Fruit fly (Drosophila melanogaster) whole organism, embryonic: ENCODE data around the gene Ctr1B.
A peak's percentile ranks its signal among the peaks of the same experiment; 100 is the strongest.

Experiments
- Atf3 ChIP-seq: fragments of 200-800 bp; sonication (Bioruptor generic); optimal IDR thresholded peaks from 3 replicates; lab custom pipeline; 2016; ENCODE audit warnings: missing biosample characterization, missing genetic modification characterization
- BtbVII ChIP-seq: fragments of 200-800 bp; sonication (Bioruptor generic); optimal IDR thresholded peaks from 3 replicates; lab custom pipeline; 2017; ENCODE audit warnings: missing biosample characterization, mild to moderate bottlenecking, missing genetic modification characterization
- CG10543 ChIP-seq: fragments of 200-800 bp; sonication (Bioruptor generic); optimal IDR thresholded peaks from 3 replicates; lab custom pipeline; 2017; ENCODE audit warnings: missing biosample characterization, mild to moderate bottlenecking, missing genetic modification characterization, moderate library complexity
- CG12769 ChIP-seq: fragments of 200-800 bp; sonication (Bioruptor generic); optimal IDR thresholded peaks from 2 replicates; lab custom pipeline; 2019; ENCODE audit warnings: missing biosample characterization, mild to moderate bottlenecking, missing genetic modification characterization, moderate library complexity
- CG13894 ChIP-seq: fragments of 200-800 bp; sonication (Bioruptor generic); optimal IDR thresholded peaks from 3 replicates; lab custom pipeline; 2018; ENCODE audit warnings: missing biosample characterization, mild to moderate bottlenecking, missing genetic modification characterization, moderate library complexity
- CG14965 ChIP-seq: fragments of 200-800 bp; sonication (Bioruptor generic); optimal IDR thresholded peaks from 2 replicates; lab custom pipeline; 2016; ENCODE audit warnings: missing biosample characterization, missing genetic modification characterization, borderline replicate concordance
- CG15269 ChIP-seq: fragments of 200-800 bp; sonication (Bioruptor generic); optimal IDR thresholded peaks from 2 replicates; lab custom pipeline; 2018; ENCODE audit warnings: missing biosample characterization, mild to moderate bottlenecking, missing genetic modification characterization, moderate library complexity
- CG1603 ChIP-seq: fragments of 200-800 bp; sonication (Bioruptor generic); optimal IDR thresholded peaks from 2 replicates; lab custom pipeline; 2019; ENCODE audit warnings: missing biosample characterization, mild to moderate bottlenecking, missing genetic modification characterization, moderate library complexity
- CG16863 ChIP-seq: fragments of 200-800 bp; sonication (Bioruptor generic); optimal IDR thresholded peaks from 3 replicates; lab custom pipeline; 2016; ENCODE audit warnings: missing biosample characterization, missing genetic modification characterization
- CG18476 ChIP-seq: fragments of 200-800 bp; sonication (Bioruptor generic); optimal IDR thresholded peaks from 2 replicates; lab custom pipeline; 2016; ENCODE audit warnings: missing biosample characterization, mild to moderate bottlenecking, missing genetic modification characterization
- CG32767 ChIP-seq: fragments of 200-800 bp; sonication (Bioruptor generic); IDR thresholded peaks from 2 replicates; pipeline ENCODE4 v1.3.6; 2022; ENCODE audit warnings: missing biosample characterization, missing genetic modification characterization
- CG34376 ChIP-seq: fragments of 200-800 bp; sonication (Bioruptor generic); optimal IDR thresholded peaks from 2 replicates; lab custom pipeline; 2018; ENCODE audit warnings: missing biosample characterization, mild to moderate bottlenecking, missing genetic modification characterization
- CG34422 ChIP-seq: fragments of 200-800 bp; sonication (Bioruptor generic); IDR thresholded peaks from 3 replicates; pipeline ENCODE4 v1.3.6; 2022; ENCODE audit warnings: missing biosample characterization, missing genetic modification characterization
- CG5180 ChIP-seq: fragments of 200-800 bp; sonication (Bioruptor generic); optimal IDR thresholded peaks from 3 replicates; lab custom pipeline; 2017; ENCODE audit warnings: missing biosample characterization, missing genetic modification characterization, mild to moderate bottlenecking, moderate library complexity, missing genetic modification reagents
- CG6272 ChIP-seq: fragments of 200-800 bp; sonication (Bioruptor generic); IDR thresholded peaks from 2 replicates; pipeline ENCODE4 v1.3.6; 2022; ENCODE audit warnings: missing biosample characterization, missing genetic modification characterization
- CG6813 ChIP-seq: fragments of 200-800 bp; sonication (Bioruptor generic); optimal IDR thresholded peaks from 2 replicates; lab custom pipeline; 2017; ENCODE audit warnings: missing biosample characterization, missing genetic modification characterization, mild to moderate bottlenecking, moderate library complexity, missing genetic modification reagents
- CG8290 ChIP-seq, 3 experiments: fragments of 200-800 bp; sonication (Bioruptor generic); optimal IDR thresholded peaks; 2 replicates each; lab custom pipeline; 2016 to 2019; ENCODE audit warnings: missing biosample characterization in 3 of 3, missing genetic modification characterization in 3 of 3, mild to moderate bottlenecking in 2 of 3, moderate library complexity in 1 of 3
- CG8924 ChIP-seq: fragments of 200-800 bp; optimal IDR thresholded peaks from 3 replicates; lab custom pipeline; 2019; ENCODE audit warnings: missing biosample characterization, mild to moderate bottlenecking, missing genetic modification characterization, moderate library complexity
- CrebB ChIP-seq: fragments of 200-800 bp; sonication (Bioruptor generic); optimal IDR thresholded peaks from 3 replicates; lab custom pipeline; 2018; ENCODE audit warnings: missing biosample characterization, mild to moderate bottlenecking, missing genetic modification characterization
- Deaf1 ChIP-seq: fragments of 200-800 bp; optimal IDR thresholded peaks from 3 replicates; lab custom pipeline; 2019; ENCODE audit warnings: missing biosample characterization, mild to moderate bottlenecking, missing genetic modification characterization, moderate library complexity
- Elba2 ChIP-seq: fragments of 200-800 bp; sonication (Bioruptor generic); optimal IDR thresholded peaks from 3 replicates; lab custom pipeline; 2016; ENCODE audit warnings: missing biosample characterization, missing genetic modification characterization
- Max ChIP-seq: fragments of 200-800 bp; sonication (Bioruptor generic); optimal IDR thresholded peaks from 2 replicates; lab custom pipeline; 2016; ENCODE audit warnings: missing biosample characterization, mild to moderate bottlenecking, missing genetic modification characterization
- Nf-YC ChIP-seq: fragments of 200-800 bp; optimal IDR thresholded peaks from 3 replicates; lab custom pipeline; 2019; ENCODE audit warnings: missing biosample characterization, mild to moderate bottlenecking, missing genetic modification characterization, moderate library complexity
- NfI ChIP-seq: fragments of 200-800 bp; sonication (Bioruptor generic); optimal IDR thresholded peaks from 3 replicates; lab custom pipeline; 2018; ENCODE audit warnings: missing biosample characterization, mild to moderate bottlenecking, missing genetic modification characterization, moderate library complexity
- Pdp1 ChIP-seq, 2 experiments: fragments of 200-800 bp; sonication (Bioruptor generic); optimal IDR thresholded peaks; 3 replicates each; lab custom pipeline; 2016; ENCODE audit warnings: missing biosample characterization in 2 of 2, missing genetic modification characterization in 2 of 2, mild to moderate bottlenecking in 1 of 2, moderate library complexity in 1 of 2
- Sox102F ChIP-seq: fragments of 200-800 bp; sonication (Bioruptor generic); optimal IDR thresholded peaks from 2 replicates; lab custom pipeline; 2018; ENCODE audit warnings: missing biosample characterization, mild to moderate bottlenecking, missing genetic modification characterization, moderate library complexity
- Stat92E ChIP-seq, 3 experiments: fragments of >200 bp in 2 of 3; fragments of 200-800 bp in 1 of 3; sonication (Bioruptor generic) in 1 of 3; optimal IDR thresholded peaks; 2 replicates each; lab custom pipeline; 2017 to 2019; ENCODE audit warnings: missing biosample characterization in 3 of 3, missing genetic modification characterization in 3 of 3, mild to moderate bottlenecking in 1 of 3, moderate library complexity in 1 of 3
- YL-1 ChIP-seq: fragments of 200-800 bp; sonication (Bioruptor generic); optimal IDR thresholded peaks from 3 replicates; lab custom pipeline; 2017; ENCODE audit warnings: missing biosample characterization, mild to moderate bottlenecking, missing genetic modification characterization
- bigmax ChIP-seq: fragments of 200-800 bp; sonication (Bioruptor generic); optimal IDR thresholded peaks from 2 replicates; lab custom pipeline; 2018; ENCODE audit warnings: missing biosample characterization, mild to moderate bottlenecking, missing genetic modification characterization
- cg ChIP-seq: fragments of 200-800 bp; sonication (Bioruptor generic); optimal IDR thresholded peaks from 3 replicates; lab custom pipeline; 2019; ENCODE audit warnings: missing biosample characterization, mild to moderate bottlenecking, missing genetic modification characterization, moderate library complexity
- chinmo ChIP-seq: fragments of 200-800 bp; sonication (Bioruptor generic); IDR thresholded peaks from 4 replicates; pipeline ENCODE4 v1.3.6; 2022; ENCODE audit warnings: missing biosample characterization, missing genetic modification characterization; ENCODE audit not compliant: partially characterized antibody
- ci ChIP-seq: fragments of 200-800 bp; sonication (Bioruptor generic); IDR thresholded peaks from 3 replicates; pipeline ENCODE4 v1.3.6; 2022; ENCODE audit warnings: missing biosample characterization, missing genetic modification characterization
- eve ChIP-seq, 2 experiments: fragments of >200 bp; optimal IDR thresholded peaks; 2 replicates each; lab custom pipeline; 2017; ENCODE audit warnings: missing biosample characterization in 2 of 2, missing genetic modification characterization in 2 of 2
- fd64A ChIP-seq: fragments of 200-800 bp; sonication (Bioruptor generic); optimal IDR thresholded peaks from 3 replicates; lab custom pipeline; 2018; ENCODE audit warnings: missing biosample characterization, mild to moderate bottlenecking, missing genetic modification characterization
- ftz-f1 ChIP-seq: fragments of 200-800 bp; sonication (Bioruptor generic); optimal IDR thresholded peaks from 2 replicates; lab custom pipeline; 2016; ENCODE audit warnings: missing biosample characterization, missing genetic modification characterization
- gcm ChIP-seq: fragments of 200-800 bp; sonication (Bioruptor generic); optimal IDR thresholded peaks from 2 replicates; lab custom pipeline; 2019; ENCODE audit warnings: missing biosample characterization, mild to moderate bottlenecking, missing genetic modification characterization, moderate library complexity
- insv ChIP-seq, 2 experiments: fragments of 200-800 bp; sonication (Bioruptor generic); optimal IDR thresholded peaks; 3 replicates each; lab custom pipeline; 2016 to 2018; ENCODE audit warnings: missing biosample characterization in 2 of 2, missing genetic modification characterization in 2 of 2
- kah ChIP-seq: fragments of 200-800 bp; sonication (Bioruptor generic); optimal IDR thresholded peaks from 2 replicates; lab custom pipeline; 2018; ENCODE audit warnings: missing biosample characterization, mild to moderate bottlenecking, missing genetic modification characterization
- kay ChIP-seq: fragments of 200-800 bp; sonication (Bioruptor generic); optimal IDR thresholded peaks from 2 replicates; lab custom pipeline; 2016; ENCODE audit warnings: missing biosample characterization, missing genetic modification characterization
- lab ChIP-seq: fragments of 200-800 bp; sonication (Bioruptor generic); optimal IDR thresholded peaks from 3 replicates; lab custom pipeline; 2017; ENCODE audit warnings: missing biosample characterization, missing genetic modification characterization, mild to moderate bottlenecking, moderate library complexity, missing genetic modification reagents
- mirr ChIP-seq: fragments of 200-800 bp; sonication (Bioruptor generic); optimal IDR thresholded peaks from 3 replicates; lab custom pipeline; 2018; ENCODE audit warnings: missing biosample characterization, mild to moderate bottlenecking, missing genetic modification characterization
- scrt ChIP-seq: fragments of 200-800 bp; sonication (Bioruptor generic); optimal IDR thresholded peaks from 2 replicates; lab custom pipeline; 2018; ENCODE audit warnings: missing biosample characterization, mild to moderate bottlenecking, missing genetic modification characterization, moderate library complexity
- sd ChIP-seq: fragments of 200-800 bp; sonication (Bioruptor generic); optimal IDR thresholded peaks from 3 replicates; lab custom pipeline; 2018; ENCODE audit warnings: missing biosample characterization, mild to moderate bottlenecking, missing genetic modification characterization, moderate library complexity
- shn ChIP-seq: fragments of 200-800 bp; sonication (Bioruptor generic); optimal IDR thresholded peaks from 3 replicates; lab custom pipeline; 2016; ENCODE audit warnings: missing biosample characterization, missing genetic modification characterization
- sr ChIP-seq: fragments of 200-800 bp; sonication (Bioruptor generic); IDR thresholded peaks from 3 replicates; pipeline ENCODE4 v1.3.6; 2022; ENCODE audit warnings: missing biosample characterization, missing genetic modification characterization
- twi ChIP-seq: fragments of 200-800 bp; optimal IDR thresholded peaks from 2 replicates; lab custom pipeline; 2019; ENCODE audit warnings: missing biosample characterization, mild to moderate bottlenecking, missing genetic modification characterization, moderate library complexity
- vvl ChIP-seq: fragments of 200-800 bp; sonication (Bioruptor generic); IDR thresholded peaks from 2 replicates; pipeline ENCODE4 v1.3.6; 2022; ENCODE audit warnings: missing biosample characterization, missing genetic modification characterization

Ctr1B gene

dm6 chr3R:8357372-8357992 is 40.1 kb downstream of the Ctr1B start (continued):
- TF ChIP-seq Pdp1 (GFP tag; optimal IDR thresholded peaks at IDR 0.05; lab: Kevin White, UChicago) (peak in 1 of 2 experiments; percentile 73), CG12769 (tag; lab: Kevin White, UChicago) (peak; percentile 40), CG10543 (GFP tag; lab: Kevin White, UChicago) (peak; percentile 71), CG32767 (peak; percentile 77; the same call in 1 of the 2 replicates), twi (tag; lab: Kevin White, UChicago) (peak; percentile 72), fd64A (GFP tag; lab: Kevin White, UChicago) (peak; percentile 41), sr (GFP tag; lab: Robert Waterston, UW) (peak; percentile 89), CG15269 (tag; lab: Kevin White, UChicago) (no peak), chinmo (GFP tag; lab: Robert Waterston, UW) (peak; percentile 85; the same call in 2 of the 4 replicates), BtbVII (GFP tag; lab: Kevin White, UChicago) (peak; percentile 89), CG34422 (GFP tag; lab: Robert Waterston, UW) (peak; percentile 28; the same call in 1 of the 3 replicates), cg (GFP tag; lab: Kevin White, UChicago) (peak; percentile 92), Max (GFP tag; lab: Kevin White, UChicago) (peak; percentile 2), shn (GFP tag; lab: Kevin White, UChicago) (no peak), YL-1 (GFP tag; lab: Kevin White, UChicago) (no peak), Stat92E (GFP tag; optimal IDR thresholded peaks at IDR 0.05; lab: Kevin White, UChicago) (peak in 1 of 3 experiments; percentile 56), eve (GFP tag; optimal IDR thresholded peaks at IDR 0.05; lab: Kevin White, UChicago) (peak in 1 of 2 experiments; percentile 73), Nf-YC (tag; lab: Kevin White, UChicago) (peak; percentile 73), sd (tag; lab: Kevin White, UChicago) (peak; percentile 83), vvl (GFP tag; lab: Robert Waterston, UW) (peak; percentile 57), insv (GFP tag; optimal IDR thresholded peaks at IDR 0.05; lab: Kevin White, UChicago) (peak in 1 of 2 experiments; percentile 83), CG5180 (GFP tag; lab: Kevin White, UChicago) (peak; percentile 18), Elba2 (GFP tag; lab: Kevin White, UChicago) (peak; percentile 2), gcm (GFP tag; lab: Kevin White, UChicago) (peak; percentile 64), CG34376 (GFP tag; lab: Kevin White, UChicago) (peak; percentile 12), ftz-f1 (GFP tag; lab: Kevin White, UChicago) (peak; percentile 32), bigmax (GFP tag; lab: Kevin White, UChicago) (no peak), scrt (GFP tag; lab: Kevin White, UChicago) (peak; percentile 29), CrebB (peak; percentile 13), kah (peak; percentile 42), ci (GFP tag; lab: Robert Waterston, UW) (0 out of 3 replicates have a peak, but pooled peaks have one; percentile 50), CG13894 (peak; percentile 2), CG6813 (GFP tag; lab: Kevin White, UChicago) (peak; percentile 14), CG8290 (GFP tag; optimal IDR thresholded peaks at IDR 0.05; lab: Kevin White, UChicago) (no peak), CG8290 (tag; optimal IDR thresholded peaks at IDR 0.05; lab: Kevin White, UChicago) (peak in 1 of 2 experiments; percentile 51), CG18476 (GFP tag; lab: Kevin White, UChicago) (no peak), CG1603 (tag; lab: Kevin White, UChicago) (peak; percentile 22), CG6272 (no peak), CG16863 (no peak), Atf3 (GFP tag; lab: Kevin White, UChicago) (peak; percentile 40), Sox102F (GFP tag; lab: Kevin White, UChicago) (no peak), NfI (GFP tag; lab: Kevin White, UChicago) (peak; percentile 25), kay (peak; percentile 20), lab (GFP tag; lab: Kevin White, UChicago) (peak; percentile 10), CG14965 (GFP tag; lab: Kevin White, UChicago) (no peak), mirr (GFP tag; lab: Kevin White, UChicago) (peak; percentile 37), Deaf1 (tag; lab: Kevin White, UChicago) (peak; percentile 69), CG8924 (tag; lab: Kevin White, UChicago) (peak; percentile 1)
